Worm (Caenorhabditis elegans): ENCODE results near the gene nkb-3.

- TF ChIP-seq madf-3 (GFP tag; IDR thresholded peaks at IDR 0.05): no peak
- TF ChIP-seq tbp1 (GFP tag; optimal IDR thresholded peaks at IDR 0.05): no peak
- TF ChIP-seq atf-7 (tag; optimal IDR thresholded peaks at IDR 0.05): no peak
- TF ChIP-seq nhr-120 (GFP tag; IDR thresholded peaks at IDR 0.05): no peak
- no peak for TF ChIP-seq pha-4 (tag; optimal IDR thresholded peaks at IDR 0.05)
Measured at ce11 chrX:13803246-13803645, 32.9 kb upstream of the nkb-3 start.

All from whole organism, young adult.